Fruit fly (Drosophila melanogaster) whole organism, embryonic: ENCODE results near the gene AstC.
A peak's percentile ranks its signal among the peaks of the same experiment; 100 is the strongest.

Experiments
- CG12744 ChIP-seq: fragments of 200-800 bp; sonication (Bioruptor generic); optimal IDR thresholded peaks from 2 replicates; lab custom pipeline; 2016; ENCODE audit warnings: missing biosample characterization, missing genetic modification characterization
- CG13894 ChIP-seq: fragments of 200-800 bp; sonication (Bioruptor generic); optimal IDR thresholded peaks from 3 replicates; lab custom pipeline; 2018; ENCODE audit warnings: missing biosample characterization, mild to moderate bottlenecking, missing genetic modification characterization, moderate library complexity
- CG17328 ChIP-seq: fragments of 200-800 bp; sonication (Bioruptor generic); IDR thresholded peaks from 2 replicates; pipeline ENCODE4 v1.3.6; 2022; ENCODE audit warnings: missing biosample characterization, missing genetic modification characterization
- CG30020 ChIP-seq: fragments of 200-800 bp; optimal IDR thresholded peaks from 2 replicates; lab custom pipeline; 2019; ENCODE audit warnings: missing biosample characterization, mild to moderate bottlenecking, missing genetic modification characterization, moderate library complexity
- CG31441 ChIP-seq: fragments of 200-800 bp; sonication (Bioruptor generic); IDR thresholded peaks from 2 replicates; pipeline ENCODE4 v1.3.6; 2022; ENCODE audit warnings: missing biosample characterization, missing genetic modification characterization
- CG4404 ChIP-seq: fragments of 200-800 bp; sonication (Bioruptor generic); IDR thresholded peaks from 2 replicates; pipeline ENCODE4 v1.3.6; 2022; ENCODE audit warnings: missing biosample characterization, missing genetic modification characterization
- CG5180 ChIP-seq: fragments of 200-800 bp; sonication (Bioruptor generic); optimal IDR thresholded peaks from 3 replicates; lab custom pipeline; 2017; ENCODE audit warnings: missing biosample characterization, missing genetic modification characterization, mild to moderate bottlenecking, moderate library complexity, missing genetic modification reagents
- CG6689 ChIP-seq: fragments of 200-800 bp; sonication (Bioruptor generic); IDR thresholded peaks from 2 replicates; pipeline ENCODE4 v1.3.6; 2022; ENCODE audit warnings: missing biosample characterization, missing genetic modification characterization
- CG7372 ChIP-seq: fragments of 200-800 bp; sonication (Bioruptor generic); IDR thresholded peaks from 2 replicates; pipeline ENCODE4 v1.3.6; 2022; ENCODE audit warnings: missing biosample characterization, missing genetic modification characterization
- CG9817 ChIP-seq: fragments of 200-800 bp; sonication (Bioruptor generic); optimal IDR thresholded peaks from 2 replicates; lab custom pipeline; 2018; ENCODE audit warnings: missing biosample characterization, mild to moderate bottlenecking, missing genetic modification characterization, moderate library complexity
- CG9876 ChIP-seq: fragments of 200-800 bp; sonication (Bioruptor generic); optimal IDR thresholded peaks from 2 replicates; lab custom pipeline; 2016; ENCODE audit warnings: missing biosample characterization, missing genetic modification characterization
- CkIIα-i1 ChIP-seq: fragments of 200-800 bp; sonication (Bioruptor generic); IDR thresholded peaks from 2 replicates; pipeline ENCODE4 v1.3.6; 2022; ENCODE audit warnings: missing biosample characterization, missing genetic modification characterization
- Dbx ChIP-seq: fragments of 200-800 bp; sonication (Bioruptor generic); IDR thresholded peaks from 3 replicates; pipeline ENCODE4 v1.3.6; 2022; ENCODE audit warnings: missing biosample characterization, missing genetic modification characterization
- Drgx ChIP-seq: fragments of 200-800 bp; sonication (Bioruptor generic); IDR thresholded peaks from 2 replicates; pipeline ENCODE4 v1.3.6; 2022; ENCODE audit warnings: missing biosample characterization, missing genetic modification characterization
- Elba2 ChIP-seq: fragments of 200-800 bp; sonication (Bioruptor generic); optimal IDR thresholded peaks from 3 replicates; lab custom pipeline; 2016; ENCODE audit warnings: missing biosample characterization, missing genetic modification characterization
- Fer2 ChIP-seq: fragments of 200-800 bp; sonication (Bioruptor generic); optimal IDR thresholded peaks from 2 replicates; lab custom pipeline; 2018; ENCODE audit warnings: missing biosample characterization, mild to moderate bottlenecking, missing genetic modification characterization, moderate library complexity
- H2.0 ChIP-seq: fragments of 200-800 bp; sonication (Bioruptor generic); IDR thresholded peaks from 2 replicates; pipeline ENCODE4 v1.3.6; 2022; ENCODE audit warnings: missing biosample characterization, missing genetic modification characterization
- HLH4C ChIP-seq: fragments of 200-800 bp; sonication (Bioruptor generic); IDR thresholded peaks from 3 replicates; pipeline ENCODE4 v1.3.6; 2022; ENCODE audit warnings: missing biosample characterization, missing genetic modification characterization; ENCODE audit not compliant: partially characterized antibody
- HLH54F ChIP-seq: fragments of 200-800 bp; sonication (Bioruptor generic); optimal IDR thresholded peaks from 3 replicates; lab custom pipeline; 2016; ENCODE audit warnings: missing biosample characterization, missing genetic modification characterization
- Hsf ChIP-seq: fragments of 200-800 bp; sonication (Bioruptor generic); optimal IDR thresholded peaks from 3 replicates; lab custom pipeline; 2016; ENCODE audit warnings: missing biosample characterization, missing genetic modification characterization
- Jarid2 ChIP-seq: fragments of 200-800 bp; sonication (Bioruptor generic); optimal IDR thresholded peaks from 3 replicates; lab custom pipeline; 2017; ENCODE audit warnings: mild to moderate bottlenecking, missing biosample characterization, missing genetic modification reagents, missing genetic modification characterization
- Lhr ChIP-seq: fragments of 200-800 bp; sonication (Bioruptor generic); optimal IDR thresholded peaks from 3 replicates; lab custom pipeline; 2017; ENCODE audit warnings: mild to moderate bottlenecking, missing biosample characterization, missing genetic modification reagents, missing genetic modification characterization
- Lim3 ChIP-seq: fragments of 200-800 bp; sonication (Bioruptor generic); IDR thresholded peaks from 2 replicates; pipeline ENCODE4 v1.3.6; 2022; ENCODE audit warnings: missing biosample characterization, missing genetic modification characterization
- Nf-YA ChIP-seq: fragments of 200-800 bp; sonication (Bioruptor generic); IDR thresholded peaks from 2 replicates; pipeline ENCODE4 v1.3.6; 2022; ENCODE audit warnings: missing biosample characterization, missing genetic modification characterization
- Scr ChIP-seq: fragments of 200-800 bp; sonication (Bioruptor generic); IDR thresholded peaks from 2 replicates; pipeline ENCODE4 v1.3.6; 2022; ENCODE audit warnings: missing biosample characterization, missing genetic modification characterization; ENCODE audit not compliant: partially characterized antibody
- Spps ChIP-seq: fragments of 200-800 bp; sonication (Bioruptor generic); optimal IDR thresholded peaks from 2 replicates; lab custom pipeline; 2018; ENCODE audit warnings: missing biosample characterization, mild to moderate bottlenecking, missing genetic modification characterization
- Usf ChIP-seq: fragments of 200-800 bp; sonication (Bioruptor generic); optimal IDR thresholded peaks from 2 replicates; lab custom pipeline; 2017; ENCODE audit warnings: missing genotype, missing biosample characterization, missing genetic modification characterization
- Vsx1 ChIP-seq: fragments of 200-800 bp; sonication (Bioruptor generic); optimal IDR thresholded peaks from 2 replicates; lab custom pipeline; 2017; ENCODE audit warnings: missing biosample characterization, mild to moderate bottlenecking, missing genetic modification characterization, missing genetic modification reagents
- Xrp1 ChIP-seq: fragments of 200-800 bp; sonication (Bioruptor generic); IDR thresholded peaks from 2 replicates; pipeline ENCODE4 v1.3.6; 2022; ENCODE audit warnings: missing biosample characterization, missing genetic modification characterization
- ab ChIP-seq: fragments of 200-800 bp; sonication (Bioruptor generic); optimal IDR thresholded peaks from 2 replicates; lab custom pipeline; 2016; ENCODE audit warnings: missing biosample characterization, missing genetic modification characterization
- ase ChIP-seq: fragments of 200-800 bp; sonication (Bioruptor generic); IDR thresholded peaks from 3 replicates; pipeline ENCODE4 v1.3.6; 2022; ENCODE audit warnings: missing biosample characterization, missing genetic modification characterization
- bab2 ChIP-seq: fragments of 200-800 bp; sonication (Bioruptor generic); optimal IDR thresholded peaks from 2 replicates; lab custom pipeline; 2016; ENCODE audit warnings: missing biosample characterization, missing genetic modification characterization
- bsh ChIP-seq, 2 experiments: fragments of 200-800 bp; sonication (Bioruptor generic); optimal IDR thresholded peaks; 2 replicates each; lab custom pipeline; 2017 to 2018; ENCODE audit warnings: mild to moderate bottlenecking in 2 of 2, missing biosample characterization in 2 of 2, missing genetic modification characterization in 2 of 2, moderate library complexity in 1 of 2
- chm ChIP-seq: fragments of 200-800 bp; sonication (Bioruptor generic); IDR thresholded peaks from 2 replicates; pipeline ENCODE4 v1.3.6; 2022; ENCODE audit warnings: missing biosample characterization, missing genetic modification characterization
- ci ChIP-seq: fragments of 200-800 bp; sonication (Bioruptor generic); IDR thresholded peaks from 3 replicates; pipeline ENCODE4 v1.3.6; 2022; ENCODE audit warnings: missing biosample characterization, missing genetic modification characterization
- corto ChIP-seq: fragments of 200-800 bp; sonication (Bioruptor generic); optimal IDR thresholded peaks from 2 replicates; lab custom pipeline; 2016; ENCODE audit warnings: missing biosample characterization, mild to moderate bottlenecking, missing genetic modification characterization, moderate library complexity
- crc ChIP-seq: fragments of 200-800 bp; sonication (Bioruptor generic); optimal IDR thresholded peaks from 2 replicates; lab custom pipeline; 2016; ENCODE audit warnings: missing biosample characterization, missing genetic modification characterization
- dimm ChIP-seq: fragments of 200-800 bp; sonication (Bioruptor generic); IDR thresholded peaks from 2 replicates; pipeline ENCODE4 v1.3.6; 2022; ENCODE audit warnings: missing biosample characterization, missing genetic modification characterization
- eyg ChIP-seq: fragments of 200-800 bp; sonication (Bioruptor generic); optimal IDR thresholded peaks from 3 replicates; lab custom pipeline; 2016; ENCODE audit warnings: missing biosample characterization, missing genetic modification characterization
- gce ChIP-seq: fragments of 200-800 bp; sonication (Bioruptor generic); IDR thresholded peaks from 3 replicates; pipeline ENCODE4 v1.3.6; 2022; ENCODE audit warnings: missing biosample characterization, missing genetic modification characterization
- gfzf ChIP-seq: fragments of 200-800 bp; sonication (Bioruptor generic); optimal IDR thresholded peaks from 2 replicates; lab custom pipeline; 2016; ENCODE audit warnings: missing biosample characterization, mild to moderate bottlenecking, missing genetic modification characterization, moderate library complexity
- hkb ChIP-seq, 2 experiments: fragments of 200-800 bp in 1 of 2; fragments of >200 bp in 1 of 2; sonication (Bioruptor generic) in 1 of 2; IDR thresholded peaks in 1 of 2; optimal IDR thresholded peaks in 1 of 2; 2 replicates each; pipeline versions ENCODE4 v1.3.6 to Lab custom; 2017 to 2022; ENCODE audit warnings: missing biosample characterization in 1 of 2, missing genetic modification characterization in 1 of 2
- kay ChIP-seq: fragments of 200-800 bp; sonication (Bioruptor generic); optimal IDR thresholded peaks from 2 replicates; lab custom pipeline; 2016; ENCODE audit warnings: missing biosample characterization, missing genetic modification characterization
- lola ChIP-seq, 3 experiments: fragments of >200 bp in 2 of 3; fragments of 200-800 bp in 1 of 3; sonication (Bioruptor generic) in 1 of 3; optimal IDR thresholded peaks; 2 replicates each; lab custom pipeline; 2017 to 2019; ENCODE audit warnings: missing biosample characterization in 3 of 3, missing genetic modification characterization in 3 of 3, mild to moderate bottlenecking in 1 of 3, moderate library complexity in 1 of 3
- mld ChIP-seq: fragments of 200-800 bp; sonication (Bioruptor generic); IDR thresholded peaks from 3 replicates; pipeline ENCODE4 v1.3.6; 2022; ENCODE audit warnings: missing biosample characterization, missing genetic modification characterization; ENCODE audit not compliant: partially characterized antibody
- salm ChIP-seq: fragments of 200-800 bp; sonication (Bioruptor generic); optimal IDR thresholded peaks from 2 replicates; lab custom pipeline; 2018; ENCODE audit warnings: missing biosample characterization, mild to moderate bottlenecking, missing genetic modification characterization
- sc ChIP-seq, 3 experiments: fragments of >200 bp in 2 of 3; fragments of 200-800 bp in 1 of 3; sonication (Bioruptor generic) in 1 of 3; optimal IDR thresholded peaks; 2 replicates in 2 of 3; 3 replicates in 1 of 3; lab custom pipeline; 2017; ENCODE audit warnings: mild to moderate bottlenecking in 1 of 3, missing biosample characterization in 1 of 3, missing genetic modification characterization in 1 of 3, missing genetic modification reagents in 1 of 3
- sens-2 ChIP-seq: fragments of 200-800 bp; sonication (Bioruptor generic); IDR thresholded peaks from 2 replicates; pipeline ENCODE4 v1.3.6; 2022; ENCODE audit warnings: missing biosample characterization, missing genetic modification characterization
- sob ChIP-seq: fragments of 200-800 bp; sonication (Bioruptor generic); IDR thresholded peaks from 2 replicates; pipeline ENCODE4 v1.3.6; 2022; ENCODE audit warnings: missing biosample characterization, missing genetic modification characterization
- tgo ChIP-seq: fragments of 200-800 bp; sonication (Bioruptor generic); IDR thresholded peaks from 3 replicates; pipeline ENCODE4 v1.3.6; 2022; ENCODE audit warnings: missing biosample characterization, missing genetic modification characterization
- zf30C ChIP-seq: fragments of 200-800 bp; sonication (Bioruptor generic); optimal IDR thresholded peaks from 3 replicates; lab custom pipeline; 2018; ENCODE audit warnings: missing biosample characterization, mild to moderate bottlenecking, missing genetic modification characterization

The AstC gene

dm6 chr2L:11091111-11091510 is 9.9 kb upstream of the AstC start, which contains the start of gene Wdr59 (continued):
- TF ChIP-seq dimm (no peak), gfzf (GFP tag; lab: Kevin White, UChicago) (no peak), Lhr (GFP tag; lab: Kevin White, UChicago) (no peak), ase (GFP tag; lab: Robert Waterston, UW) (no peak), salm (tag; lab: Kevin White, UChicago) (no peak), CG5180 (GFP tag; lab: Kevin White, UChicago) (no peak), CG30020 (tag; lab: Kevin White, UChicago) (peak; percentile 44), ab (GFP tag; lab: Kevin White, UChicago) (no peak), Nf-YA (GFP tag; lab: Robert Waterston, UW) (no peak), Hsf (peak; percentile 48), Spps (tag; lab: Kevin White, UChicago) (peak; percentile 12), sc (optimal IDR thresholded peaks at IDR 0.05; lab: Kevin White, UChicago) (no peak), sc (GFP tag; optimal IDR thresholded peaks at IDR 0.05; lab: Kevin White, UChicago) (no peak), tgo (GFP tag; lab: Robert Waterston, UW) (peak; percentile 36; the same call in 1 of the 3 replicates), crc (no peak), gce (GFP tag; lab: Robert Waterston, UW) (no peak), mld (GFP tag; lab: Robert Waterston, UW) (no peak), CG7372 (0 out of 2 replicates have a peak, but pooled peaks have one; percentile 10), chm (no peak), Scr (GFP tag; lab: Robert Waterston, UW) (peak; percentile 81), Lim3 (GFP tag; lab: Robert Waterston, UW) (no peak), HLH54F (GFP tag; lab: Kevin White, UChicago) (no peak), CG6689 (no peak), HLH4C (GFP tag; lab: Robert Waterston, UW) (peak; percentile 73), Dbx (GFP tag; lab: Robert Waterston, UW) (peak; percentile 56; the same call in 1 of the 3 replicates), lola (GFP tag; optimal IDR thresholded peaks at IDR 0.05; lab: Kevin White, UChicago) (peak in 1 of 3 experiments; percentile 59), ci (GFP tag; lab: Robert Waterston, UW) (no peak), CG9817 (tag; lab: Kevin White, UChicago) (peak; percentile 42), H2.0 (GFP tag; lab: Robert Waterston, UW) (no peak), hkb (optimal IDR thresholded peaks at IDR 0.05; lab: Kevin White, UChicago) (no peak), hkb (GFP tag; IDR thresholded peaks at IDR 0.05; lab: Robert Waterston, UW) (no peak), CG13894 (tag; lab: Kevin White, UChicago) (no peak), eyg (no peak), bsh (GFP tag; optimal IDR thresholded peaks at IDR 0.05; lab: Kevin White, UChicago) (no peak), CkIIα-i1 (GFP tag; lab: Robert Waterston, UW) (no peak), Elba2 (GFP tag; lab: Kevin White, UChicago) (no peak), zf30C (GFP tag; lab: Kevin White, UChicago) (no peak), Drgx (no peak), kay (no peak), CG17328 (no peak), sob (GFP tag; lab: Robert Waterston, UW) (no peak; the same call in 1 of the 2 replicates), bab2 (GFP tag; lab: Kevin White, UChicago) (no peak), CG4404 (no peak), Usf (GFP tag; lab: Kevin White, UChicago) (no peak), Jarid2 (no peak), Vsx1 (GFP tag; lab: Kevin White, UChicago) (no peak), CG9876 (GFP tag; lab: Kevin White, UChicago) (no peak), corto (GFP tag; lab: Kevin White, UChicago) (no peak), Fer2 (tag; lab: Kevin White, UChicago) (no peak), CG31441 (GFP tag; lab: Robert Waterston, UW) (no peak), CG12744 (GFP tag; lab: Kevin White, UChicago) (no peak), Xrp1 (no peak), sens-2 (GFP tag; lab: Robert Waterston, UW) (no peak)
